Worm (Caenorhabditis elegans): ENCODE measurements around the gene irld-3.

- TF ChIP-seq pha-4 (tag; optimal IDR thresholded peaks at IDR 0.05) (no peak), sox-2 (GFP tag; IDR thresholded peaks at IDR 0.05) (no peak), ama-1 (optimal IDR thresholded peaks at IDR 0.05) (no peak), nhr-11 (tag; optimal IDR thresholded peaks at IDR 0.05) (no peak), fkh-6 (tag; optimal IDR thresholded peaks at IDR 0.05) (no peak), pat-9 (tag; optimal IDR thresholded peaks at IDR 0.05) (no peak), ceh-45 (GFP tag; IDR thresholded peaks at IDR 0.05) (no peak), hlh-30 (tag; optimal IDR thresholded peaks at IDR 0.05; ENCODE audit: insufficient read depth) (no peak), ceh-18 (tag; optimal IDR thresholded peaks at IDR 0.05) (no peak)
Observed at ce11 chrV:3156786-3157185, 18.4 kb upstream of the irld-3 start, which contains the start of gene exh-1.
